Fruit fly (Drosophila melanogaster) whole organism, pupa: ENCODE measurements around the gene Traf-like.

Source experiments
- CG10348 ChIP-seq: fragments of 200-800 bp; sonication (Bioruptor generic); IDR thresholded peaks from 2 replicates; pipeline ENCODE4 v1.3.6; 2022; ENCODE audit warnings: missing biosample characterization, missing genetic modification characterization
- CG12605 ChIP-seq: fragments of 200-800 bp; sonication (Bioruptor generic); IDR thresholded peaks from 2 replicates; pipeline ENCODE4 v1.3.6; 2022; ENCODE audit warnings: missing biosample characterization, missing genetic modification characterization
- CG13204 ChIP-seq: fragments of 200-800 bp; sonication (Bioruptor generic); optimal IDR thresholded peaks from 2 replicates; lab custom pipeline; 2018; ENCODE audit warnings: missing biosample characterization, mild to moderate bottlenecking, missing genetic modification characterization, moderate library complexity
- CG14655 ChIP-seq: fragments of 200-800 bp; sonication (Bioruptor generic); optimal IDR thresholded peaks from 3 replicates; lab custom pipeline; 2017; ENCODE audit warnings: mild to moderate bottlenecking, missing biosample characterization, missing genetic modification reagents, missing genetic modification characterization
- CG15710 ChIP-seq: fragments of 200-800 bp; sonication (Bioruptor generic); optimal IDR thresholded peaks from 2 replicates; lab custom pipeline; 2018; ENCODE audit warnings: missing biosample characterization, mild to moderate bottlenecking, missing genetic modification characterization, moderate library complexity
- CG17806 ChIP-seq: fragments of 200-800 bp; sonication (Bioruptor generic); optimal IDR thresholded peaks from 2 replicates; lab custom pipeline; 2018; ENCODE audit warnings: missing biosample characterization, mild to moderate bottlenecking, missing genetic modification characterization, moderate library complexity
- CG32121 ChIP-seq: fragments of 200-800 bp; sonication (Bioruptor generic); IDR thresholded peaks from 2 replicates; pipeline ENCODE4 v1.3.6; 2022; ENCODE audit warnings: missing biosample characterization, missing genetic modification characterization
- CG34367 ChIP-seq: fragments of 200-800 bp; sonication (Bioruptor generic); optimal IDR thresholded peaks from 2 replicates; lab custom pipeline; 2018; ENCODE audit warnings: missing biosample characterization, mild to moderate bottlenecking, missing genetic modification characterization
- CG4496 ChIP-seq: fragments of 200-800 bp; sonication (Bioruptor generic); IDR thresholded peaks from 3 replicates; pipeline ENCODE4 v1.3.6; 2022; ENCODE audit warnings: missing biosample characterization, missing genetic modification characterization
- CG8159 ChIP-seq: fragments of 200-800 bp; sonication (Bioruptor generic); optimal IDR thresholded peaks from 3 replicates; lab custom pipeline; 2018; ENCODE audit warnings: missing biosample characterization, mild to moderate bottlenecking, missing genetic modification characterization, moderate library complexity
- CG8301 ChIP-seq: fragments of 200-800 bp; sonication (Bioruptor generic); optimal IDR thresholded peaks from 2 replicates; lab custom pipeline; 2018; ENCODE audit warnings: missing biosample characterization, mild to moderate bottlenecking, missing genetic modification characterization
- CG9948 ChIP-seq: fragments of 200-800 bp; sonication (Bioruptor generic); optimal IDR thresholded peaks from 2 replicates; lab custom pipeline; 2018; ENCODE audit warnings: missing biosample characterization, mild to moderate bottlenecking, missing genetic modification characterization, moderate library complexity
- D1 ChIP-seq: fragments of 200-800 bp; sonication (Bioruptor generic); optimal IDR thresholded peaks from 2 replicates; lab custom pipeline; 2018; ENCODE audit warnings: missing biosample characterization, mild to moderate bottlenecking, missing genetic modification characterization, moderate library complexity
- EcR ChIP-seq: fragments of 200-800 bp; sonication (Bioruptor generic); optimal IDR thresholded peaks from 3 replicates; lab custom pipeline; 2019; ENCODE audit warnings: missing biosample characterization, missing genetic modification characterization, mild to moderate bottlenecking, moderate library complexity, missing genetic modification reagents
- Ets98B ChIP-seq: fragments of 200-800 bp; sonication (Bioruptor generic); IDR thresholded peaks from 2 replicates; pipeline ENCODE4 v1.3.6; 2022; ENCODE audit warnings: missing biosample characterization, missing genetic modification characterization
- Pif1A ChIP-seq: fragments of 200-800 bp; sonication (Bioruptor generic); optimal IDR thresholded peaks from 3 replicates; lab custom pipeline; 2016; ENCODE audit warnings: missing biosample characterization, missing genetic modification characterization
- Pif1B ChIP-seq: fragments of 200-800 bp; sonication (Bioruptor generic); optimal IDR thresholded peaks from 3 replicates; lab custom pipeline; 2016; ENCODE audit warnings: missing biosample characterization, missing genetic modification characterization
- Snoo ChIP-seq: fragments of 200-800 bp; sonication (Bioruptor generic); optimal IDR thresholded peaks from 3 replicates; lab custom pipeline; 2017; ENCODE audit warnings: missing biosample characterization, mild to moderate bottlenecking, missing genetic modification characterization, inconsistent platforms
- fd96Ca ChIP-seq: fragments of 200-800 bp; sonication (Bioruptor generic); IDR thresholded peaks from 3 replicates; pipeline ENCODE4 v1.3.6; 2022; ENCODE audit warnings: missing biosample characterization, missing genetic modification characterization
- gl ChIP-seq: fragments of 200-800 bp; sonication (Bioruptor generic); optimal IDR thresholded peaks from 2 replicates; lab custom pipeline; 2018; ENCODE audit warnings: missing biosample characterization, mild to moderate bottlenecking, missing genetic modification characterization
- rn ChIP-seq: fragments of 200-800 bp; sonication (Bioruptor generic); IDR thresholded peaks from 2 replicates; pipeline ENCODE4 v1.3.6; 2022; ENCODE audit warnings: missing biosample characterization, missing genetic modification characterization

Traf-like gene

DNA sequence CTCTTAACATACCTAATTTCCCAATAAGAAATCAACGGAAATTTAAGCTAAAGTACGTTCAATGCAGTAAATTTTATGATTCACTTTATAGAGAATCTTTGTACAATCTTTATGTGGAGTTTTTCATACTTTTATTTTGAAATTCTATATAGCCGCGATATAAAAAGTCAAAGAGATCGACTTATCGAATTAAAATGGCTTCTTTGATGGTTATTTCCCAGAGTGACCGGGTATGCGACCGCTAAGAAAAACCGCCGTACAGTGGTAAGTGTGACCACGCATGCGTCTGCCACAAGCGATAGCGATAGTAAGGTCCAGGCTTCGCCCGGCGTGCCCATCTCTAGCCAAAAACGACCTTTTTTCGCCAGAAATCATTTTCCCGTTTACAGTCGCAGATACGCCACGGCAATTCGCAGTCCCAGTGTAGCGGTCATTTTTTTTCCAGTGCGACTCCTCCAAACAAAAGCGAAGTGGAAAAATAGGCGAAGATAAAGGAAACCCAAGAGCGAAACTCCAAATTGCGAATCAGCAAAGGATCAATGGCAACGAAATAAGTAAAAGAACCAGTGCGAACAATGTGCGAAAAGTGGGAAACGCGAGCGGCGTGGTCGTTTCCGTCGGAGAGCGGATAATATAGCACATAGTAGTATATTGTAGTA is 7.7 kb downstream of the Traf-like start, which contains the start of gene hang:
Gene hang (plus strand): TSS at position 366 of the 659 bp plus-strand sequence.
- TF ChIP-seq EcR (GFP tag; lab: Kevin White, UChicago) (peak; percentile 17), Pif1B (GFP tag; lab: Kevin White, UChicago) (peak; percentile 23), CG13204 (GFP tag; lab: Kevin White, UChicago) (no peak), Ets98B (GFP tag; lab: Robert Waterston, UW) (peak; percentile 4; the same call in 1 of the 2 replicates), CG15710 (tag; lab: Kevin White, UChicago) (no peak), Snoo (tag; lab: Kevin White, UChicago) (peak; percentile 2), CG10348 (GFP tag; lab: Robert Waterston, UW) (no peak), gl (no peak), CG8159 (tag; lab: Kevin White, UChicago) (peak; percentile 8), CG4496 (peak; percentile 70), D1 (tag; lab: Kevin White, UChicago) (no peak), CG17806 (tag; lab: Kevin White, UChicago) (no peak), fd96Ca (GFP tag; lab: Robert Waterston, UW) (0 out of 3 replicates have a peak, but pooled peaks have one; percentile 35), Pif1A (peak; percentile 26)

DNA sequence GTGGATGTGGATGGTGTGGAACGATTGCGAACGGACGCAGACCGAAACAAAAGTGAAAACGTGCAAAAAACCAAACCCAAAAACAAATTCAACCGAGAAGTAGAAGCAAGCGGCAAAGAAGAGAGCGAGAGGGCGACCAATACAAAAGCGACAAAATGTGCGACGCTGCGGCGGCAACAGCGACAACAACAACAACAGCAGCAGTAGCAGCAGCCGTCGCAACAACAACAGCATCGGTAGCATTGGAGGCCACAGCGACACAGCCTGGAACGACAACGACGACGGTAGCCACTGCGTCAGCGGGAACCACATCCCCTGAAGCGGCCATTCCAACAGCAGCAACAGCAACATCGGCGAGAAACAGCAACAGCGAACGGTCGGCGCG is 8.3 kb downstream of the Traf-like start:
- TF ChIP-seq Snoo (tag; lab: Kevin White, UChicago) (no peak), CG14655 (GFP tag; lab: Kevin White, UChicago) (no peak), CG10348 (GFP tag; lab: Robert Waterston, UW) (no peak), CG4496 (peak; percentile 69), CG8159 (tag; lab: Kevin White, UChicago) (no peak), CG34367 (tag; lab: Kevin White, UChicago) (no peak), CG17806 (tag; lab: Kevin White, UChicago) (no peak), CG13204 (GFP tag; lab: Kevin White, UChicago) (peak; percentile 63), Pif1A (no peak), CG12605 (GFP tag; lab: Robert Waterston, UW) (peak; percentile 19; the same call in 1 of the 2 replicates), fd96Ca (GFP tag; lab: Robert Waterston, UW) (peak; percentile 81), Ets98B (GFP tag; lab: Robert Waterston, UW) (peak; percentile 79; the same call in 1 of the 2 replicates), Pif1B (GFP tag; lab: Kevin White, UChicago) (no peak), CG32121 (GFP tag; lab: Robert Waterston, UW) (peak; percentile 79), CG15710 (tag; lab: Kevin White, UChicago) (no peak), gl (no peak), D1 (tag; lab: Kevin White, UChicago) (no peak), EcR (GFP tag; lab: Kevin White, UChicago) (no peak), rn (no peak)

DNA sequence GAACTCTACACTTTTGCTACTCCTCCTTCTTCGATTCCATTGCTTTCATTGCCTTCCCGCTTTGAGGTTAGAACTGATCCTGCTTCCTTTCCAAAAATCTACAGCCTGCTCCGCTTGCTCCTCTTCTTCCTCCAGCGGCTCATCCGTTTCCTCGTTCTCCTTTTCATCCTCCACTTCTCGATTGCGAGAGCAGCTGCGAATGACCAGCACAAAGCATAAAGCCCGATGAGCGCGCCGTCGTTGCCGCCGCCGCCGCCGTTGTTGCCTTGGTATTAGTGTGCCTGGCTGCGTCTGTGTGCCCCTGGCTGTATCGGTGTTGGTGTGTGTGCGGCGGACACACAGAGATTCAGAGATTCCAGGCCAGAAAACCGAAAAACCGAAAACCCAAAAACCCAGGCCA is 9.4 kb downstream of the Traf-like start:
- TF ChIP-seq Snoo (tag; lab: Kevin White, UChicago) (no peak), CG12605 (GFP tag; lab: Robert Waterston, UW) (no peak), Ets98B (GFP tag; lab: Robert Waterston, UW) (no peak), CG8159 (tag; lab: Kevin White, UChicago) (no peak), CG9948 (tag; lab: Kevin White, UChicago) (no peak), gl (no peak), CG8301 (tag; lab: Kevin White, UChicago) (no peak), CG4496 (0 out of 3 replicates have a peak, but pooled peaks have one; percentile 9), Pif1A (no peak), EcR (GFP tag; lab: Kevin White, UChicago) (no peak), fd96Ca (GFP tag; lab: Robert Waterston, UW) (no peak), CG32121 (GFP tag; lab: Robert Waterston, UW) (no peak), D1 (tag; lab: Kevin White, UChicago) (no peak), CG13204 (GFP tag; lab: Kevin White, UChicago) (peak; percentile 58), Pif1B (GFP tag; lab: Kevin White, UChicago) (no peak), CG14655 (GFP tag; lab: Kevin White, UChicago) (no peak)

DNA sequence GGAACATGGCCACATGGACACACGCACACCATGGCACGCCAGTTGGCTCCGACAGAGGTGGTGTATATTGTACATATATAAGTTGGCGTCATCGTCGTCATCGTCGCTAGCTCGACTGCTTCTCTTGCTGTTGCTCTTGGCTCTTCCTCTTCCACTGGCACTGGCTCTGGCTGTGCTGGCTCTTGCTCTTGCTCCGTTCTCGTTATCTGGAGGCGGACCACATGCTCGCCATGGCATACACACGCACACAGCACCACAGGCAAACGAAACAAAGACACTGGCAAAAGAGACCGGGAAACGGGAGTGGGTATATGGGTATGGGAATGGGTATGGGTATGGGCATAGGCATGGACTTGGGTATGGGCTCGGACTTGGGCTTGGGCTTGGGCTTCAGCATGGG is 10.3 kb downstream of the Traf-like start:
- TF ChIP-seq Pif1A (no peak), CG14655 (GFP tag; lab: Kevin White, UChicago) (no peak), EcR (GFP tag; lab: Kevin White, UChicago) (peak; percentile 15), CG15710 (tag; lab: Kevin White, UChicago) (no peak), CG32121 (GFP tag; lab: Robert Waterston, UW) (peak; percentile 28; the same call in 1 of the 2 replicates), gl (peak; percentile 1), CG13204 (GFP tag; lab: Kevin White, UChicago) (peak; percentile 8), Ets98B (GFP tag; lab: Robert Waterston, UW) (peak; percentile 20; the same call in 1 of the 2 replicates), Pif1B (GFP tag; lab: Kevin White, UChicago) (peak; percentile 10), CG4496 (no peak), Snoo (tag; lab: Kevin White, UChicago) (peak; percentile 16), D1 (tag; lab: Kevin White, UChicago) (no peak), rn (no peak), CG9948 (tag; lab: Kevin White, UChicago) (no peak)

DNA sequence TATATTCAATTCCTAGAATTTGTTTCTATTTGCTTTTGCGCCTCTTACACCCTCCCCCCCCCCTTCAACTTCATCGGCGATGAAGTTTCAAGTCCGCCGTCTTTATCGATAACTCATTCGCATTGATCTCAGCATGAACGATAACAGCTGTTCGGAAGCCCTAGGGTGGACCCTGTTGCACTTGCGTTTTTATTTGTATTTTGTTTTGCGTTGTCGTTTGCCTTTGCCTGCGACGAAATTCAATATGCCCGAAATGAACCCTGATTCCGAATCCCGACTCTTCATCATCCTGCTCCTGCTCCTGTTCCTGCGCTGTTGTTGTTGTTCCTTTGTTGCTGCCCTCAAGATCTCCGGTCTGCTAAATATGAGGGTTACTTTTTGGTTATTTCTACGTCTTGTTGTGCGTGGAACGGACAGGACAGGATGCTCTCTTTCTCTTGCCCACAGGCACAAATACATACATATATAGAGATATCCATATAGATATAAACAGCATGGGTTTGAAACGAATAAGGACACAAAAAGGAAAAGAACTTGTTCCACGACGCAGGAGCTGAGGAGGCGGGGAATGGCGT is 11.7 kb downstream of the Traf-like start:
- TF ChIP-seq fd96Ca (GFP tag; lab: Robert Waterston, UW), result 0 out of 3 replicates have a peak, but pooled peaks have one; percentile 7
- no peak for TF ChIP-seq Pif1A
- peak; percentile 33 for TF ChIP-seq EcR (GFP tag; lab: Kevin White, UChicago)
- peak; percentile 97 for TF ChIP-seq CG8159 (tag; lab: Kevin White, UChicago)
- TF ChIP-seq CG15710 (tag; lab: Kevin White, UChicago), result peak; percentile 10
- TF ChIP-seq Snoo (tag; lab: Kevin White, UChicago), result peak; percentile 4
